Worm (Caenorhabditis elegans): ENCODE results near the gene timm-17B.1.

- TF ChIP-seq klf-2 (GFP tag; conservative IDR thresholded peaks at IDR 0.05) (no peak), tab-1 (GFP tag; IDR thresholded peaks at IDR 0.05) (no peak), flt-1 (GFP tag; IDR thresholded peaks at IDR 0.05) (no peak)
These were observed 19.1 kb upstream of the timm-17B.1 start, which contains the start of gene npp-26 for ce11 chrIV:4764422-4764821.

Data from whole organism, midembryonic.